Worm (Caenorhabditis elegans) whole organism, L4/young adult: ENCODE results near the gene gmap-2.

Experiments
- dao-5 ChIP-seq: sonication (generic microtip); optimal IDR thresholded peaks from 2 replicates; lab custom pipeline; 2016; ENCODE audit warnings: missing genotype, missing genetic modification characterization, moderate library complexity, missing compliant biosample characterization
- him-1 ChIP-seq: sonication (generic microtip); optimal IDR thresholded peaks from 2 replicates; lab custom pipeline; 2016; ENCODE audit warnings: missing genotype, missing genetic modification reagents, missing genetic modification characterization, missing compliant biosample characterization

ce11 chrX:12928753-12929152 lies 14.3 kb downstream of the gmap-2 start:
- TF ChIP-seq dao-5 (tag; lab: Kevin White, UChicago) (no peak), him-1 (tag; lab: Kevin White, UChicago) (no peak)
